Comparison of ENCODE assay signal across 3 fruit fly cellular contexts in the genomic region with DNA sequence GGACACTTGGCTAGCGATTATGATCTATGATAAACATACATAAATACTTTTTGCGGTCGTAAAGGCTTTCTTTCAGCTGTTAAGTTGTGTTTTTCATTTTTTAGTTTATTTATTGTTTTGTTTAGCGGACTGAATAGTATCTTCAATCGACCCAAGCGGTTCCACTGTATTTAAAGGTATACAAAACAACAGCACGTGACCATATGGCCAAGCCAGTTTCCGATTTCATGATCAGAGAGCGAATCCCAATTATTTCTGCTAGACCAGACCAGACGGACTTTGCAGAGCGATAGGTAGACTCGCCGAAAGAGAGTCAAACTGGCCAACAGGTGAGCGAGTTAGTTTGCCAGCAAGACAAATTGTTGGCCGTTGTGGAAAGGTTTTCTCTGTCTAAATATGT.
TF ChIP-seq lines count a peak whose summit lies in the region.

TSS of gene Sgt (plus strand) at position 80 of the 400 bp plus-strand sequence.

- no peak for TF ChIP-seq CTCF in whole organism, embryonic (GFP tag; optimal IDR thresholded peaks at IDR 0.05; lab: Kevin White, UChicago)

TF ChIP-seq in whole organism, embryonic, 481 proteins besides CTCF, POLR2A, EP300 and RAD21:
- TF ChIP-seq grau (tag; optimal IDR thresholded peaks at IDR 0.05; lab: Kevin White, UChicago) (peak; percentile 4), CG11695 (GFP tag; IDR thresholded peaks at IDR 0.05; lab: Robert Waterston, UW) (no peak), CG6683 (GFP tag; optimal IDR thresholded peaks at IDR 0.05; lab: Kevin White, UChicago) (no peak), cg (GFP tag; optimal IDR thresholded peaks at IDR 0.05; lab: Kevin White, UChicago) (peak; percentile 37), HmgZ (tag; optimal IDR thresholded peaks at IDR 0.05; lab: Kevin White, UChicago) (peak; percentile 11), CG3163 (GFP tag; optimal IDR thresholded peaks at IDR 0.05; lab: Kevin White, UChicago) (peak; percentile 29), cwo (GFP tag; optimal IDR thresholded peaks at IDR 0.05; lab: Kevin White, UChicago) (peak; percentile 93), bbx (GFP tag; IDR thresholded peaks at IDR 0.05; lab: Robert Waterston, UW; ENCODE audit: partially characterized antibody) (no peak), Dip2 (GFP tag; IDR thresholded peaks at IDR 0.05; lab: Robert Waterston, UW) (no peak), Trl (optimal IDR thresholded peaks at IDR 0.05; lab: Kevin White, UChicago) (peak; percentile 41 to 59), Trl (GFP tag; optimal IDR thresholded peaks at IDR 0.05; lab: Kevin White, UChicago) (no peak), HLHmδ (GFP tag; optimal IDR thresholded peaks at IDR 0.05; lab: Kevin White, UChicago) (no peak), B-H1 (GFP tag; IDR thresholded peaks at IDR 0.05; lab: Robert Waterston, UW) (no peak), pros (GFP tag; optimal IDR thresholded peaks at IDR 0.05; lab: Kevin White, UChicago) (no peak), fd3F (GFP tag; optimal IDR thresholded peaks at IDR 0.05; lab: Kevin White, UChicago) (no peak), CG18011 (GFP tag; optimal IDR thresholded peaks at IDR 0.05; lab: Kevin White, UChicago) (peak; percentile 10), CG12236 (GFP tag; optimal IDR thresholded peaks at IDR 0.05; lab: Kevin White, UChicago) (no peak), CG18764 (GFP tag; optimal IDR thresholded peaks at IDR 0.05; lab: Kevin White, UChicago) (no peak), CG2120 (GFP tag; optimal IDR thresholded peaks at IDR 0.05; lab: Kevin White, UChicago) (peak; percentile 11), CG10979 (tag; optimal IDR thresholded peaks at IDR 0.05; lab: Kevin White, UChicago) (no peak), CG10654 (GFP tag; optimal IDR thresholded peaks at IDR 0.05; lab: Kevin White, UChicago) (no peak)

TF ChIP-seq in whole organism, prepupa, 60 proteins besides CTCF, POLR2A, EP300 and RAD21:
- TF ChIP-seq CG15336 (GFP tag; IDR thresholded peaks at IDR 0.05; lab: Robert Waterston, UW) = 0 out of 2 replicates have a peak, but pooled peaks have one; percentile 24
- no peak for TF ChIP-seq net (GFP tag; optimal IDR thresholded peaks at IDR 0.05; lab: Kevin White, UChicago)
TF ChIP-seq in whole organism, prepupa: peak in this region for 1.

TF ChIP-seq in whole organism, wandering third instar larva, 38 proteins besides CTCF, POLR2A, EP300 and RAD21:
- TF ChIP-seq Dif (GFP tag; optimal IDR thresholded peaks at IDR 0.05; lab: Kevin White, UChicago; ENCODE audit: partially characterized antibody) (peak; percentile 22), GATAd (GFP tag; optimal IDR thresholded peaks at IDR 0.05; lab: Kevin White, UChicago) (no peak), fru (GFP tag; optimal IDR thresholded peaks at IDR 0.05; lab: Kevin White, UChicago) (no peak)
